Worm (Caenorhabditis elegans): Measurements from ENCODE around the gene panl-2.

ce11 chrIII:7012060-7012459 is 44.1 kb upstream of the panl-2 start:
- TF ChIP-seq W03F9.2 (tag; optimal IDR thresholded peaks at IDR 0.05) (no peak), him-1 (tag; optimal IDR thresholded peaks at IDR 0.05) (no peak)

All from whole organism, L4/young adult.